Worm (Caenorhabditis elegans) whole organism, late embryonic: ENCODE results near the gene aexr-1.

ENCODE experiments used
- ceh-19 ChIP-seq: fragments of 200-800 bp; sonication (Bioruptor generic); optimal IDR thresholded peaks from 2 replicates; lab custom pipeline; 2018; ENCODE audit warnings: mild to moderate bottlenecking, missing genetic modification characterization, missing compliant biosample characterization
- nhr-11 ChIP-seq: fragments of 150-350 bp; optimal IDR thresholded peaks from 2 replicates; lab custom pipeline; 2014; ENCODE audit warnings: missing biosample characterization, missing genetic modification characterization

DNA sequence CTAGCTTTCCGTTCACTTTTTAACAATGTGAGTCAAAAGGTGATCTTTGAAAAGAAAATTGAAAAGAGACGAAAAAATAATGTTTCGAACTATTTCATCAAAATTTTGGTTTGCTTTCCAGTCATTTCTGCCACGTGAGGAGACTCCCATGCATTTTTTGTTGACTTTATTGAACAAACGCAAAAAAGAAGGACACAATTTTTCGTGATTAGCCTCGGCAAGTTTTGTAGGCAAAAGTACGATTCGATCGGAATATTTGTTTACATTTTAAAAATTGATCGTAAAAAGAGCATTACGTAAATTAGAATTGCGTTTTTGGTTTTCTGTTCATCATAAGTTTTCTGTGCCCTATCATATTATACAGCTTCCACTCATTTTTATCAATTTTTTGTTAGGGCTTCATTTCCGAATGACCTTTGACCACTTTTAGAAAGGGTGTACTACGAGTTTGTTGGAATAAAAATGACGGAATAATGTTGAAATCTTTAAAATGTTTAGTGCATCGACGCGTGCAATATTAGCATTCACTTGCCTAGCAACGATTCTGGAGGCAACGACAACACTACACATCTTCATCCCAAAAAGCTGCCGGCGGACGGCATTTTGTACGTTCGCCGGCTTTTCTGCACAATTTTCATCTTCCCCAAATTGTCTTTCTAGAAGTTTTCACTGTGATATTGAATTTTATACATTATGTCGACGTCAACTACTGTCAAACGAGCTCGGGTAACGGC lies 10.1 kb upstream of the aexr-1 start, which contains the start of gene C56E10.3:
- no peak for TF ChIP-seq ceh-19 (GFP tag; lab: Kevin White, UChicago)
- TF ChIP-seq nhr-11 (tag; lab: Kevin White, UChicago), result no peak
